Fruit fly (Drosophila melanogaster) whole organism, wandering third instar larva: Measurements from ENCODE around the gene CG45489.
"Not testable (repeated sequence)": the region's sequence is repeated elsewhere in the genome, so short reads cannot be mapped to it uniquely, and the experiment has no call there.

Source experiments
- Abd-B ChIP-seq: fragments of >200 bp; optimal IDR thresholded peaks from 2 replicates; lab custom pipeline; 2017; ENCODE audit warnings: missing biosample characterization, missing genetic modification characterization
- CG32264 ChIP-seq: fragments of 200-800 bp; sonication (Bioruptor generic); optimal IDR thresholded peaks from 2 replicates; lab custom pipeline; 2016; ENCODE audit warnings: missing biosample characterization, missing genetic modification characterization
- CG9705 ChIP-seq: fragments of 200-800 bp; sonication (Bioruptor generic); optimal IDR thresholded peaks from 2 replicates; lab custom pipeline; 2018; ENCODE audit warnings: missing biosample characterization, mild to moderate bottlenecking, missing genetic modification characterization
- Dfd ChIP-seq: fragments of >200 bp; optimal IDR thresholded peaks from 2 replicates; lab custom pipeline; 2017; ENCODE audit warnings: missing biosample characterization, missing genetic modification characterization
- HLH106 ChIP-seq: fragments of 200-800 bp; optimal IDR thresholded peaks from 3 replicates; lab custom pipeline; 2019; ENCODE audit warnings: missing biosample characterization, mild to moderate bottlenecking, missing genetic modification characterization, moderate library complexity
- Hnf4 ChIP-seq: fragments of 200-800 bp; sonication (Bioruptor generic); optimal IDR thresholded peaks from 2 replicates; lab custom pipeline; 2016; ENCODE audit warnings: missing biosample characterization, mild to moderate bottlenecking, missing genetic modification characterization
- Hr83 ChIP-seq: fragments of 200-300 bp; sonication (Bioruptor generic); optimal IDR thresholded peaks from 2 replicates; lab custom pipeline; 2016; ENCODE audit warnings: missing biosample characterization, mild to moderate bottlenecking, missing genetic modification characterization, moderate library complexity; ENCODE audit not compliant: poor library complexity, severe bottlenecking
- Jra ChIP-seq: sonication (Bioruptor generic); optimal IDR thresholded peaks from 2 replicates; lab custom pipeline; 2016; ENCODE audit warnings: missing biosample characterization, missing genetic modification characterization
- Myc ChIP-seq: fragments of >200 bp; optimal IDR thresholded peaks from 2 replicates; lab custom pipeline; 2017
- N ChIP-seq: fragments of >200 bp; optimal IDR thresholded peaks from 2 replicates; lab custom pipeline; 2018; ENCODE audit warnings: missing biosample characterization, missing external identifiers, missing genetic modification characterization
- OdsH ChIP-seq: fragments of 200-800 bp; sonication (Bioruptor generic); optimal IDR thresholded peaks from 2 replicates; lab custom pipeline; 2016; ENCODE audit warnings: missing biosample characterization, mild to moderate bottlenecking, missing genetic modification characterization
- Rel ChIP-seq, 2 experiments: fragments of 200-800 bp; sonication (Bioruptor generic) in 1 of 2; optimal IDR thresholded peaks; 2 replicates in 1 of 2; 3 replicates in 1 of 2; lab custom pipeline; 2016 to 2019; ENCODE audit warnings: mild to moderate bottlenecking in 2 of 2, missing biosample characterization in 2 of 2, missing genetic modification characterization in 2 of 2, moderate library complexity in 1 of 2
- Sp1 ChIP-seq: fragments of 200-800 bp; sonication (Bioruptor generic); optimal IDR thresholded peaks from 3 replicates; lab custom pipeline; 2019; ENCODE audit warnings: missing biosample characterization, mild to moderate bottlenecking, missing genetic modification characterization, moderate library complexity
- Vsx2 ChIP-seq: fragments of 200-300, 225-300 bp; sonication (Bioruptor generic); optimal IDR thresholded peaks from 2 replicates; lab custom pipeline; 2018; ENCODE audit warnings: missing biosample characterization, missing genetic modification characterization; ENCODE audit not compliant: partially characterized antibody
- br ChIP-seq: fragments of 200-800 bp; sonication (Bioruptor generic); optimal IDR thresholded peaks from 2 replicates; lab custom pipeline; 2016; ENCODE audit warnings: missing biosample characterization, missing genetic modification characterization
- brk ChIP-seq: fragments of 200-800 bp; sonication (Bioruptor generic); optimal IDR thresholded peaks from 2 replicates; lab custom pipeline; 2016; ENCODE audit warnings: missing biosample characterization, mild to moderate bottlenecking, missing genetic modification characterization
- dl ChIP-seq, 2 experiments: fragments of 175-275, 200-275 bp in 1 of 2; fragments of 200-275 bp in 1 of 2; sonication (Bioruptor generic); optimal IDR thresholded peaks; lab custom pipeline; 2018; ENCODE audit warnings: mild to moderate bottlenecking in 2 of 2, missing biosample characterization in 2 of 2, missing genetic modification characterization in 2 of 2, moderate library complexity in 2 of 2; ENCODE audit not compliant: partially characterized antibody in 2 of 2, insufficient read depth in 1 of 2
- dmrt93B ChIP-seq: fragments of 200-800 bp; sonication (Bioruptor generic); optimal IDR thresholded peaks from 2 replicates; lab custom pipeline; 2018; ENCODE audit warnings: missing biosample characterization, mild to moderate bottlenecking, missing genetic modification characterization
- dsf ChIP-seq: sonication (Bioruptor generic); optimal IDR thresholded peaks from 2 replicates; lab custom pipeline; 2016; ENCODE audit warnings: missing biosample characterization, missing genetic modification characterization, borderline replicate concordance
- ey ChIP-seq: fragments of 200-800 bp; sonication (Bioruptor generic); optimal IDR thresholded peaks from 2 replicates; lab custom pipeline; 2016; ENCODE audit warnings: missing biosample characterization, missing genetic modification characterization
- foxo ChIP-seq, 2 experiments: fragments of 200-800 bp; sonication (Bioruptor generic); optimal IDR thresholded peaks; 2 replicates in 1 of 2; 3 replicates in 1 of 2; lab custom pipeline; 2016 to 2017; ENCODE audit warnings: missing biosample characterization in 2 of 2, missing genetic modification characterization in 2 of 2
- psq ChIP-seq: fragments of 200-800 bp; sonication (Bioruptor generic); optimal IDR thresholded peaks from 3 replicates; lab custom pipeline; 2017; ENCODE audit warnings: missing biosample characterization, mild to moderate bottlenecking, missing genetic modification characterization, moderate library complexity
- sage ChIP-seq: fragments of 200-800 bp; sonication (Bioruptor generic); optimal IDR thresholded peaks from 2 replicates; lab custom pipeline; 2016; ENCODE audit warnings: missing biosample characterization, mild to moderate bottlenecking, missing genetic modification characterization
- sv ChIP-seq: fragments of 200-800 bp; sonication (Bioruptor generic); optimal IDR thresholded peaks from 3 replicates; lab custom pipeline; 2016; ENCODE audit warnings: missing biosample characterization, missing genetic modification characterization
- usp ChIP-seq: fragments of >200 bp; optimal IDR thresholded peaks from 2 replicates; lab custom pipeline; 2017; ENCODE audit warnings: missing biosample characterization, missing genetic modification characterization
- woc ChIP-seq: sonication (Bioruptor generic); optimal IDR thresholded peaks from 2 replicates; lab custom pipeline; 2016; ENCODE audit warnings: missing biosample characterization, mild to moderate bottlenecking, missing genetic modification characterization

Gene CG45489

DNA sequence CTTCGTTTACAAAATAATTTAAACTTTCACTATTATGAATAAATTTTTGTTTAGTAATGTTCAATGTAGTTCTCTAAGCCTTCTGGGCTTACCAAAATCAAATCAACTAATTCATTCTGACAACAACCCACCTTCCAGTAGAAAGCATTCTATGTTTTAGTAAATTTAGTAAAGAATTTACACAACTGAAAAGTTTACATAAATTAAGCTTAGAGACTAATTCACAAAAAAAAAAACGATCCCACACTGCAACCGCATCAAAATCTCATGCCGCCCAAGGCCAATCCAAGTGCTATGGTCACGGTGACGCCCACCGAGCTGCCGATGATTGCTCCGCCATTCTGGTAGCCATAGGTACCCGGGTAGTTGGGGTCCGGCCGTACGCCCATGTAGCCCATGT lies 5.2 kb upstream of the CG45489 start, which contains the start of gene CG45490:
TSS of gene CG45490 (minus strand) at position 101 of the 400 bp plus-strand sequence.
- TF ChIP-seq dsf, Hnf4, Hr83 (GFP tag; lab: Kevin White, UChicago): not testable (repeated sequence)

DNA sequence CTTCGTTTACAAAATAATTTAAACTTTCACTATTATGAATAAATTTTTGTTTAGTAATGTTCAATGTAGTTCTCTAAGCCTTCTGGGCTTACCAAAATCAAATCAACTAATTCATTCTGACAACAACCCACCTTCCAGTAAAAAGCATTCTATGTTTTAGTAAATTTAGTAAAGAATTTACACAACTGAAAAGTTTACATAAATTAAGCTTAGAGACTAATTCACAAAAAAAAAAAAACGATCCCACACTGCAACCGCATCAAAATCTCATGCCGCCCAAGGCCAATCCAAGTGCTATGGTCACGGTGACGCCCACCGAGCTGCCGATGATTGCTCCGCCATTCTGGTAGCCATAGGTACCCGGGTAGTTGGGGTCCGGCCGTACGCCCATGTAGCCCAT lies 8.6 kb downstream of the CG45489 start, which contains the start of gene CG45488:
TSS of gene CG45488 (minus strand) at position 101 of the 400 bp plus-strand sequence.
- not testable (repeated sequence) for TF ChIP-seq foxo (GFP tag; optimal IDR thresholded peaks at IDR 0.05; lab: Kevin White, UChicago); Hr83 (GFP tag; lab: Kevin White, UChicago); brk

DNA sequence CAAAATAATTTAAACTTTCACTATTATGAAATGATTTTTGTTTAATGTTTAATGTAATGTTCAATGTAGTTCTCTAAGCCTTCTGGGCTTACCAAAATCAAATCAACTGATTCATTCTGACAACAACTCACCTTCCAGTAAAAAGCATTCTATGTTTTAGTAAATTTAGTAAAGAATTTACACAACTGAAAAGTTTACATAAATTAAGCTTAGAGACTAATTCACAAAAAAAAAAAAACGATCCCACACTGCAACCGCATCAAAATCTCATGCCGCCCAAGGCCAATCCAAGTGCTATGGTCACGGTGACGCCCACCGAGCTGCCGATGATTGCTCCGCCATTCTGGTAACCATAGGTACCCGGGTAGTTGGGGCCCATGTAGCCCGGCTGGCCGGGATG lies 13.8 kb downstream of the CG45489 start, which contains the start of gene CG45487:
TSS of gene CG45487 (minus strand) at position 101 of the 400 bp plus-strand sequence.
- not testable (repeated sequence) for TF ChIP-seq Vsx2 (GFP tag; lab: Kevin White, UChicago); foxo (GFP tag; optimal IDR thresholded peaks at IDR 0.05; lab: Kevin White, UChicago); br (GFP tag; lab: Kevin White, UChicago)

DNA sequence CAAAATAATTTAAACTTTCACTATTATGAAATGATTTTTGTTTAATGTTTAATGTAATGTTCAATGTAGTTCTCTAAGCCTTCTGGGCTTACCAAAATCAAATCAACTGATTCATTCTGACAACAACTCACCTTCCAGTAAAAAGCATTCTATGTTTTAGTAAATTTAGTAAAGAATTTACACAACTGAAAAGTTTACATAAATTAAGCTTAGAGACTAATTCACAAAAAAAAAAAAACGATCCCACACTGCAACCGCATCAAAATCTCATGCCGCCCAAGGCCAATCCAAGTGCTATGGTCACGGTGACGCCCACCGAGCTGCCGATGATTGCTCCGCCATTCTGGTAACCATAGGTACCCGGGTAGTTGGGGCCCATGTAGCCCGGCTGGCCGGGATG lies 19.0 kb downstream of the CG45489 start, which contains the start of gene CG45486:
TSS of gene CG45486 (minus strand) at position 101 of the 400 bp plus-strand sequence.
- not testable (repeated sequence) for TF ChIP-seq usp (GFP tag; lab: Kevin White, UChicago); N; HLH106 (tag; lab: Kevin White, UChicago)

DNA sequence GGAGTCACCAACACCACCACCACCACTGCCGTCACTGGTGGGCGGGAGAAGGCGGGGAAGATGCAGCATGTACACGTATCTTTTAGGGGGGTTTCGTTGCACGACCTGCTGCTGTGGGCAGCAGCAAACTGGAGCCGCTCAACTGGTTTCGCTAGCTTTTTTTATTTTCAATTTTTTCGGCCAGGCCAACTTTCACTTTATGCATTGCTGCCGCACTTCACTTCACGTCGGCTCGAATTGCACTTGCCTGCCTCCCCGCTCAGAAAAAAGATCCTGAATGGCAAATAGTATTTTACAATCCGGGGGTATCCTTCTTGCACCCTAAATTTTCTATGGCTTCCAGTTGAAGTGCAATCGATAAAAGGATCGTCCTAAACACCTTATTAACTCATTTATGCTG lies 29.0 kb downstream of the CG45489 start:
- TF ChIP-seq ey (GFP tag; lab: Kevin White, UChicago) (no peak), sage (no peak), dmrt93B (GFP tag; lab: Kevin White, UChicago) (no peak), HLH106 (tag; lab: Kevin White, UChicago) (no peak), sv (GFP tag; lab: Kevin White, UChicago) (no peak), Jra (no peak), Dfd (GFP tag; lab: Kevin White, UChicago) (no peak), dl (GFP tag; optimal IDR thresholded peaks at IDR 0.05; lab: Kevin White, UChicago; ENCODE audit: insufficient read depth in 1 of 2, partially characterized antibody in 2 of 2) (no peak), OdsH (GFP tag; lab: Kevin White, UChicago) (no peak), woc (GFP tag; lab: Kevin White, UChicago) (no peak), CG32264 (no peak), Sp1 (GFP tag; lab: Kevin White, UChicago) (no peak)

DNA sequence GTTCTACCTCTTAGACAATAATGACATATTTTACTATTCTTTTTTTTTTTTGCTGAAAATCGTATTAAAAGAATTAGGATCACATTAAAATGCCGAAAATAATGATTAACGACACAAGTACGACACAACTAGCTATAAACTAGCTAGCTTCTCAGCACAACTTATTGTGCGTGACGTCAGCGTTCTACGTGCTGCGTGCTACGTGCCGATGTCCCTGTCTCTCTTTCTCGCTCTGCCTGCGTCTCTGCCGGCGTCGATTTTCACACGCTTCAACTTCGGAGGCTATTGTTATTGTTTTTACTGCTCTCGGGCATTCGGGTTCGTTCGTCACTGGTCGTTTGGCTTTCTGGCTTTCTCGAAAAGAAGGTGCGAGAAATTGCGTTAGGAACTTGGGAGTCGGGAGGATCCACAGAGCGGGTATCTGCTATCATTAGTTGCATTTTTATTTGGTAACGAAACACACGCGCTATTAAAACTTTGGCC lies 30.9 kb downstream of the CG45489 start:
- peak; percentile 19 for TF ChIP-seq br (GFP tag; lab: Kevin White, UChicago)
- TF ChIP-seq woc (GFP tag; lab: Kevin White, UChicago), result peak; percentile 45
- TF ChIP-seq foxo (GFP tag; optimal IDR thresholded peaks at IDR 0.05; lab: Kevin White, UChicago), result no peak

DNA sequence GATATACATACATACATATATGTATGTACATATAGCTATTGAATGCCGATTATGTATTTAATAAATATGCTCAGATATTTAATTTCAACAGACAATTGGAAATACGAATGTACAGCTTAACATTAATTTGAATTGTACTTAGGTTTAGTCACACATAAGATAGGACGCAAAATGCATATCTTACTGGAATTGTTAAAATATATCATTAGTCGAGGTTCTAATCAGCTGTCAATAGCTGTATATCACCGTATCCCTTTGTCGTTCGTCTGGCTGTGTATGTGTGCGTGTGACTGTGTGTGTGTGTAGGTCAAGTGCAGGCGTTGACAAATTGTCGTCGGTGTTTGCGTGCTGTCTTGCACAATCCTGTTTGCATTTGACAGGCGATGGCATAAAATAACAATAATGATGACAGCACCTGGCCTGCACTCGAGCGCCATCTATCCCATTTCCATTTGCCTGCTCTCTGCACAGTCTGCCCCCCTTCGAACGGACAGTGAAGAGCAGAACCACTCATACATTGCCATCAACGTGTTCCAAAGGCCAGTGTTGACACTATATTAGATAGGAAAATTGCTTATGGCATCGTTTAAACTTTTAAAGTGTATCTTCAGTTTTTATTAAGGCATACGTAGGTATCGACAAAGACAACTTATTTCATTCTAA lies 31.5 kb downstream of the CG45489 start:
- peak; percentile 72 for TF ChIP-seq Myc (lab: Kevin White, UChicago)
- no peak for TF ChIP-seq Abd-B (GFP tag; lab: Kevin White, UChicago)
- no peak for TF ChIP-seq N
- TF ChIP-seq usp (GFP tag; lab: Kevin White, UChicago), result no peak
- TF ChIP-seq woc (GFP tag; lab: Kevin White, UChicago), result peak; percentile 59
- TF ChIP-seq Rel (GFP tag; optimal IDR thresholded peaks at IDR 0.05; lab: Kevin White, UChicago), result no peak
- no peak for TF ChIP-seq Rel (tag; optimal IDR thresholded peaks at IDR 0.05; lab: Kevin White, UChicago)
- no peak for TF ChIP-seq CG9705 (GFP tag; lab: Kevin White, UChicago)
- no peak for TF ChIP-seq ey (GFP tag; lab: Kevin White, UChicago)
- no peak for TF ChIP-seq psq (GFP tag; lab: Kevin White, UChicago)
- no peak for TF ChIP-seq Hr83 (GFP tag; lab: Kevin White, UChicago)
